Worm (Caenorhabditis elegans) whole organism, early embryonic: ENCODE data around the gene K07E3.2.

Experiments used
- F13C5.2 ChIP-seq: sonication (generic microtip); optimal IDR thresholded peaks from 2 replicates; lab custom pipeline; 2017; ENCODE audit warnings: mild to moderate bottlenecking, missing genetic modification characterization, inconsistent platforms, missing compliant biosample characterization
- ama-1 ChIP-seq: fragments of 150-350 bp; optimal IDR thresholded peaks from 2 replicates; lab custom pipeline; 2014
- flt-1 ChIP-seq: fragments of 200-800 bp; sonication (Bioruptor generic); IDR thresholded peaks from 2 replicates; pipeline ENCODE4 v1.3.6; 2022; ENCODE audit warnings: missing genetic modification characterization, missing compliant biosample characterization
- hmg-4 ChIP-seq: fragments of 200-800 bp; sonication (Bioruptor generic); optimal IDR thresholded peaks from 2 replicates; lab custom pipeline; 2018; ENCODE audit warnings: mild to moderate bottlenecking, missing genetic modification characterization, missing compliant biosample characterization

DNA sequence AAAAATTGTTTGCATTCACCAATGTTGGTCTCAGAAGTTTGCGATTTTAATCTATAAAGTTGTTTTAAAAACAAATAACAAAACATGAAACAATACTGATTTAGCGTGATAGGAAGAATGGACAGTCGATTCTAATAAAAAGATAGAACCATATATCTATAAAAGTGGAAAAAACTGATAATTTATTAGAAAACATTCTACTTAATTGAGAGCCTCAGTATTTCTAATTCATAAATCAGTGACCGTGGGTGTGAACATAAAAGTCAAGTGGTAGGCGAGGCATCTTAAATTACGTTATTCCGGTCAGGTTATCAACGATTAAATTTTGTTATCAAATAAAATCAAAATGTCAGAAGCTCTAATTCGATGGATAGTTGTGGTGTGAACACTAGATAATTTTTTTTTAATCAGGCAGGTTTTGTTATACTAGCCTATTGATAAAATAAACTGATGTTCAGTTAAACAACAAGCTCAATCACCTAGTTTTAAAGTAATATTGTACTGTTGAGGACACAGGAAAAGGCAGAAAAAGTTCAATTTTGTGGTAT is 5.2 kb upstream of the K07E3.2 start, which contains the start of gene catp-5:
- TF ChIP-seq ama-1 (lab: Kevin White, UChicago), result no peak
- no peak for TF ChIP-seq hmg-4
- no peak for TF ChIP-seq F13C5.2
- TF ChIP-seq flt-1 (GFP tag; lab: Robert Waterston, UW), result no peak
